Fruit fly (Drosophila melanogaster) whole organism: ENCODE data around the gene CG11723.

Source experiments
- CG8478 ChIP-seq: fragments of >200 bp; optimal IDR thresholded peaks from 2 replicates; lab custom pipeline; 2018; ENCODE audit warnings: inconsistent platforms
- Dll ChIP-seq: fragments of >200 bp; optimal IDR thresholded peaks from 2 replicates; lab custom pipeline; 2017
- EcR ChIP-seq, 2 experiments: fragments of >200 bp; optimal IDR thresholded peaks; 2 replicates each; lab custom pipeline; 2017; ENCODE audit warnings: missing biosample characterization in 2 of 2, missing genetic modification characterization in 2 of 2, missing genetic modification reagents in 2 of 2
- pan ChIP-seq: fragments of >200 bp; optimal IDR thresholded peaks from 2 replicates; lab custom pipeline; 2017
- psq ChIP-seq: fragments of >200 bp; optimal IDR thresholded peaks from 2 replicates; lab custom pipeline; 2017
- usp ChIP-seq: fragments of >200 bp; optimal IDR thresholded peaks from 2 replicates; lab custom pipeline; 2017; ENCODE audit warnings: missing biosample characterization, missing genetic modification characterization, mixed read lengths

The CG11723 gene

dm6 chr2L:2110350-2110888, 36.7 kb downstream of the CG11723 start:
- TF ChIP-seq usp (GFP tag; lab: Kevin White, UChicago) (no peak), EcR (GFP tag; optimal IDR thresholded peaks at IDR 0.05; lab: Kevin White, UChicago) (no peak), psq (lab: Kevin White, UChicago) (no peak), Dll (no peak), pan (no peak), CG8478 (lab: Kevin White, UChicago) (no peak)

- no peak for TF ChIP-seq Dll
- TF ChIP-seq CG8478 (lab: Kevin White, UChicago), result no peak
- TF ChIP-seq EcR (GFP tag; optimal IDR thresholded peaks at IDR 0.05; lab: Kevin White, UChicago), result no peak
- TF ChIP-seq psq (lab: Kevin White, UChicago), result no peak
Observed at dm6 chr2L:2109746-2110145, 37.3 kb downstream of the CG11723 start, which contains the start of gene dpr3. Gene dpr3 (minus strand): TSS chr2L:2109878.
